Worm (Caenorhabditis elegans) whole organism, young adult: Measurements from ENCODE around the gene gtap-2.
A peak's percentile ranks its signal among the peaks of the same experiment; 100 is the strongest.

Source experiments
- B0336.3 ChIP-seq: fragments of 200-800 bp; sonication (Bioruptor generic); IDR thresholded peaks from 2 replicates; pipeline ENCODE4 v1.3.6; 2022; ENCODE audit warnings: missing genetic modification characterization, missing compliant biosample characterization
- C17E4.6 ChIP-seq: fragments of 200-800 bp; sonication (Bioruptor generic); IDR thresholded peaks from 2 replicates; pipeline ENCODE4 v1.3.6; 2022; ENCODE audit warnings: missing genetic modification reagents, missing genetic modification characterization, missing compliant biosample characterization
- D2030.7 ChIP-seq: fragments of 200-800 bp; sonication (Bioruptor generic); IDR thresholded peaks from 2 replicates; pipeline ENCODE4 v1.3.6; 2022; ENCODE audit warnings: missing genetic modification reagents, missing genetic modification characterization, missing compliant biosample characterization
- F23B12.7 ChIP-seq: sonication (generic microtip); optimal IDR thresholded peaks from 2 replicates; lab custom pipeline; 2017; ENCODE audit warnings: missing genetic modification characterization, mild to moderate bottlenecking, missing compliant biosample characterization, antibody characterized with exemption, moderate library complexity; ENCODE audit not compliant: insufficient read depth
- F49E8.2 ChIP-seq: sonication (generic microtip); optimal IDR thresholded peaks from 3 replicates; lab custom pipeline; 2017; ENCODE audit warnings: missing genetic modification characterization, mild to moderate bottlenecking, missing compliant biosample characterization, antibody characterized with exemption, moderate library complexity; ENCODE audit not compliant: insufficient read depth
- F55B11.4 ChIP-seq: sonication (generic microtip); optimal IDR thresholded peaks from 2 replicates; lab custom pipeline; 2016; ENCODE audit warnings: missing compliant biosample characterization, missing genetic modification characterization, borderline replicate concordance; ENCODE audit not compliant: insufficient read depth
- K12H6.12 ChIP-seq: fragments of 200-800 bp; sonication (Bioruptor generic); optimal IDR thresholded peaks from 2 replicates; lab custom pipeline; 2018; ENCODE audit warnings: mild to moderate bottlenecking, missing genetic modification characterization, missing compliant biosample characterization
- T26A5.8 ChIP-seq: sonication (generic microtip); optimal IDR thresholded peaks from 2 replicates; lab custom pipeline; 2016; ENCODE audit warnings: missing genetic modification characterization, missing compliant biosample characterization
- Y67H2A.10 ChIP-seq: fragments of 200-800 bp; sonication (Bioruptor generic); conservative IDR thresholded peaks from 2 replicates; pipeline ENCODE4 v1.3.6; 2022; ENCODE audit warnings: missing genetic modification reagents, missing genetic modification characterization, missing compliant biosample characterization
- athp-1 ChIP-seq: sonication (generic microtip); optimal IDR thresholded peaks from 2 replicates; lab custom pipeline; 2017; ENCODE audit warnings: mild to moderate bottlenecking, missing genetic modification characterization, missing compliant biosample characterization
- attf-6 ChIP-seq: fragments of 200-800 bp; sonication (Bioruptor generic); IDR thresholded peaks from 2 replicates; pipeline ENCODE4 v1.3.6; 2022; ENCODE audit warnings: missing genetic modification reagents, missing genetic modification characterization, missing compliant biosample characterization
- bed-1 ChIP-seq: fragments of 200-800 bp; sonication (Bioruptor generic); IDR thresholded peaks from 2 replicates; pipeline ENCODE4 v1.3.6; 2022; ENCODE audit warnings: missing genetic modification reagents, missing genetic modification characterization, missing compliant biosample characterization
- ccch-3 ChIP-seq: fragments of 200-800 bp; sonication (Bioruptor generic); optimal IDR thresholded peaks from 2 replicates; lab custom pipeline; 2018; ENCODE audit warnings: mild to moderate bottlenecking, missing genetic modification characterization, missing compliant biosample characterization
- ceh-79 ChIP-seq: sonication (generic microtip); optimal IDR thresholded peaks from 2 replicates; lab custom pipeline; 2017; ENCODE audit warnings: mild to moderate bottlenecking, missing genetic modification characterization, missing compliant biosample characterization
- chd-7 ChIP-seq: sonication (generic microtip); optimal IDR thresholded peaks from 2 replicates; lab custom pipeline; 2016; ENCODE audit warnings: mild to moderate bottlenecking, missing genetic modification characterization, moderate library complexity, missing compliant biosample characterization
- die-1 ChIP-seq: sonication (generic microtip); optimal IDR thresholded peaks from 2 replicates; lab custom pipeline; 2016; ENCODE audit warnings: missing genotype, mild to moderate bottlenecking, missing genetic modification characterization, missing compliant biosample characterization
- dpff-1 ChIP-seq: sonication (generic microtip); optimal IDR thresholded peaks from 2 replicates; lab custom pipeline; 2017; ENCODE audit warnings: mild to moderate bottlenecking, missing genetic modification characterization, missing compliant biosample characterization
- egl-44 ChIP-seq: fragments of 200-800 bp; sonication (Bioruptor generic); IDR thresholded peaks from 2 replicates; pipeline ENCODE4 v1.3.6; 2022; ENCODE audit warnings: missing genetic modification reagents, missing genetic modification characterization, missing compliant biosample characterization
- ekl-4 ChIP-seq: fragments of 200-800 bp; sonication (Bioruptor generic); IDR thresholded peaks from 2 replicates; pipeline ENCODE4 v1.3.6; 2022; ENCODE audit warnings: missing genetic modification reagents, missing genetic modification characterization, missing compliant biosample characterization
- ets-4 ChIP-seq: fragments of 200-800 bp; sonication (Bioruptor generic); optimal IDR thresholded peaks from 2 replicates; lab custom pipeline; 2018; ENCODE audit warnings: mild to moderate bottlenecking, missing genetic modification characterization, missing compliant biosample characterization
- hlh-12 ChIP-seq: sonication (generic microtip); optimal IDR thresholded peaks from 2 replicates; lab custom pipeline; 2016; ENCODE audit warnings: missing genetic modification characterization, missing compliant biosample characterization
- hmg-1.2 ChIP-seq: fragments of 200-800 bp; sonication (Bioruptor generic); IDR thresholded peaks from 2 replicates; pipeline ENCODE4 v1.3.6; 2022; ENCODE audit warnings: missing genetic modification reagents, missing genetic modification characterization, missing compliant biosample characterization
- hrde-1 ChIP-seq: sonication (generic microtip); optimal IDR thresholded peaks from 2 replicates; lab custom pipeline; 2016; ENCODE audit warnings: missing genetic modification characterization, mild to moderate bottlenecking, missing compliant biosample characterization, moderate library complexity, missing genotype, missing genetic modification reagents, borderline replicate concordance
- lsl-1 ChIP-seq: fragments of 200-800 bp; sonication (Bioruptor generic); optimal IDR thresholded peaks from 2 replicates; lab custom pipeline; 2018; ENCODE audit warnings: mild to moderate bottlenecking, missing genetic modification characterization, moderate library complexity, missing compliant biosample characterization
- lsy-27 ChIP-seq: sonication (generic microtip); optimal IDR thresholded peaks from 2 replicates; lab custom pipeline; 2017; ENCODE audit warnings: missing genetic modification characterization, mild to moderate bottlenecking, missing compliant biosample characterization, antibody characterized with exemption, missing genotype, borderline replicate concordance; ENCODE audit not compliant: insufficient read depth
- madf-10 ChIP-seq: sonication (generic microtip); optimal IDR thresholded peaks from 2 replicates; lab custom pipeline; 2016; ENCODE audit warnings: mild to moderate bottlenecking, missing genetic modification characterization, missing compliant biosample characterization
- madf-3 ChIP-seq: fragments of 200-800 bp; sonication (Bioruptor generic); IDR thresholded peaks from 2 replicates; pipeline ENCODE4 v1.3.6; 2022; ENCODE audit warnings: missing genetic modification reagents, missing genetic modification characterization, missing compliant biosample characterization
- madf-6 ChIP-seq: fragments of 200-800 bp; sonication (Bioruptor generic); IDR thresholded peaks from 2 replicates; pipeline ENCODE4 v1.3.6; 2022; ENCODE audit warnings: missing genetic modification reagents, missing genetic modification characterization, missing compliant biosample characterization
- mcd-1 ChIP-seq: fragments of 200-800 bp; sonication (Bioruptor generic); IDR thresholded peaks from 2 replicates; pipeline ENCODE4 v1.3.6; 2022; ENCODE audit warnings: missing genetic modification reagents, missing genetic modification characterization, missing compliant biosample characterization
- mxl-1 ChIP-seq: sonication (generic microtip); optimal IDR thresholded peaks from 2 replicates; lab custom pipeline; 2016; ENCODE audit warnings: missing genetic modification characterization, missing compliant biosample characterization
- nfya-1 ChIP-seq: sonication (generic microtip); optimal IDR thresholded peaks from 2 replicates; lab custom pipeline; 2017; ENCODE audit warnings: antibody characterized with exemption, missing compliant biosample characterization, missing genetic modification characterization, borderline replicate concordance; ENCODE audit not compliant: insufficient read depth
- nfyb-1 ChIP-seq: fragments of 200-800 bp; sonication (Bioruptor generic); IDR thresholded peaks from 2 replicates; pipeline ENCODE4 v1.3.6; 2022; ENCODE audit warnings: missing genetic modification reagents, missing genetic modification characterization, missing compliant biosample characterization
- nhr-179 ChIP-seq: sonication (generic microtip); optimal IDR thresholded peaks from 2 replicates; lab custom pipeline; 2016; ENCODE audit warnings: mild to moderate bottlenecking, missing genetic modification characterization, missing compliant biosample characterization
- nhr-80 ChIP-seq: sonication (generic microtip); optimal IDR thresholded peaks from 2 replicates; lab custom pipeline; 2016; ENCODE audit warnings: missing genetic modification characterization, missing compliant biosample characterization
- pha-4 ChIP-seq: fragments of 150-350 bp; sonication (generic microtip); optimal IDR thresholded peaks from 2 replicates; lab custom pipeline; 2014; ENCODE audit warnings: missing biosample characterization, missing genetic modification reagents, missing genetic modification characterization
- rcor-1 ChIP-seq: fragments of 200-800 bp; sonication (Bioruptor generic); IDR thresholded peaks from 2 replicates; pipeline ENCODE4 v1.3.6; 2022; ENCODE audit warnings: missing genetic modification reagents, missing genetic modification characterization, missing compliant biosample characterization
- rec-8 ChIP-seq, 2 experiments: sonication (generic microtip); optimal IDR thresholded peaks; 2 replicates each; lab custom pipeline; 2016; ENCODE audit warnings: mild to moderate bottlenecking in 2 of 2, missing genetic modification characterization in 2 of 2, missing genetic modification reagents in 2 of 2, missing genotype in 2 of 2, missing biosample characterization in 1 of 2, missing compliant biosample characterization in 1 of 2, moderate library complexity in 1 of 2
- sea-2 ChIP-seq: fragments of 200-800 bp; sonication (Bioruptor generic); IDR thresholded peaks from 2 replicates; pipeline ENCODE4 v1.3.6; 2022; ENCODE audit warnings: missing genetic modification characterization, missing compliant biosample characterization
- snpc-1.1 ChIP-seq: sonication (generic microtip); optimal IDR thresholded peaks from 2 replicates; lab custom pipeline; 2017; ENCODE audit warnings: missing genetic modification characterization, mild to moderate bottlenecking, missing compliant biosample characterization, antibody characterized with exemption, moderate library complexity, missing genotype, missing genetic modification reagents; ENCODE audit not compliant: insufficient read depth
- snpc-3.4 ChIP-seq: sonication (generic microtip); optimal IDR thresholded peaks from 2 replicates; lab custom pipeline; 2017; ENCODE audit warnings: missing genetic modification characterization, mild to moderate bottlenecking, missing compliant biosample characterization, antibody characterized with exemption, moderate library complexity, missing genotype, missing genetic modification reagents
- snpc-4 ChIP-seq, 5 experiments: fragments of 150-350 bp in 1 of 5; sonication (generic microtip) in 4 of 5; optimal IDR thresholded peaks; 2 replicates each; lab custom pipeline; 2014 to 2018; ENCODE audit warnings: missing genetic modification characterization in 5 of 5, missing biosample characterization in 3 of 5, antibody characterized with exemption in 2 of 5, mild to moderate bottlenecking in 2 of 5, missing compliant biosample characterization in 2 of 5, missing genotype in 2 of 5, moderate library complexity in 2 of 5, missing genetic modification reagents in 1 of 5
- sptf-2 ChIP-seq: fragments of 200-800 bp; sonication (Bioruptor generic); optimal IDR thresholded peaks from 2 replicates; lab custom pipeline; 2018; ENCODE audit warnings: mild to moderate bottlenecking, missing genetic modification characterization, missing compliant biosample characterization
- xnd-1 ChIP-seq: sonication (generic microtip); optimal IDR thresholded peaks from 2 replicates; lab custom pipeline; 2016; ENCODE audit warnings: missing genotype, missing genetic modification reagents, missing genetic modification characterization, missing compliant biosample characterization
- zfh-2 ChIP-seq: fragments of 200-800 bp; sonication (Bioruptor generic); conservative IDR thresholded peaks from 2 replicates; pipeline ENCODE4 v1.3.6; 2022; ENCODE audit warnings: missing genetic modification reagents, missing genetic modification characterization, missing compliant biosample characterization
- ztf-3 ChIP-seq: fragments of 200-800 bp; sonication (Bioruptor generic); optimal IDR thresholded peaks from 2 replicates; lab custom pipeline; 2018; ENCODE audit warnings: mild to moderate bottlenecking, missing genetic modification characterization, missing compliant biosample characterization

gtap-2 gene

ce11 chrIII:9793592-9794417 is 14.5 kb upstream of the gtap-2 start, which contains the start of the genes R10E11.9 and mcm-6:
Gene R10E11.9, minus strand, starts transcription at chrIII:9793642.
Gene mcm-6, plus strand, starts transcription at chrIII:9794367.
- TF ChIP-seq madf-10 (tag; lab: Kevin White, UChicago) (no peak), egl-44 (GFP tag; lab: Robert Waterston, UW) (no peak), F23B12.7 (tag; lab: Kevin White, UChicago) (no peak), rec-8 (tag; optimal IDR thresholded peaks at IDR 0.05; lab: Kevin White, UChicago) (no peak), ets-4 (GFP tag; lab: Kevin White, UChicago) (no peak), mxl-1 (tag; lab: Kevin White, UChicago) (no peak), madf-3 (no peak), xnd-1 (tag; lab: Kevin White, UChicago) (peak; percentile 81), die-1 (tag; lab: Kevin White, UChicago) (no peak), nfyb-1 (no peak), F55B11.4 (tag; lab: Kevin White, UChicago) (no peak), ceh-79 (tag; lab: Kevin White, UChicago) (no peak), B0336.3 (GFP tag; lab: Robert Waterston, UW) (0 out of 2 replicates have a peak, but pooled peaks have one; percentile 15), mcd-1 (GFP tag; lab: Robert Waterston, UW) (peak; percentile 13; the same call in 1 of the 2 replicates), snpc-3.4 (tag; lab: Kevin White, UChicago) (peak; percentile 66), attf-6 (no peak), chd-7 (tag; lab: Kevin White, UChicago) (no peak), bed-1 (GFP tag; lab: Robert Waterston, UW) (no peak), nfya-1 (tag; lab: Kevin White, UChicago) (no peak), hmg-1.2 (peak; percentile 96), D2030.7 (GFP tag; lab: Robert Waterston, UW) (peak; percentile 55), nhr-179 (no peak), K12H6.12 (tag; lab: Kevin White, UChicago) (no peak), F49E8.2 (tag; lab: Kevin White, UChicago) (no peak), ekl-4 (GFP tag; lab: Robert Waterston, UW) (no peak), nhr-80 (no peak), lsl-1 (GFP tag; lab: Kevin White, UChicago) (peak; percentile 92), zfh-2 (GFP tag; lab: Robert Waterston, UW) (no peak), athp-1 (no peak), ztf-3 (no peak), sea-2 (no peak), hlh-12 (tag; lab: Kevin White, UChicago) (no peak), snpc-1.1 (tag; lab: Kevin White, UChicago) (no peak), pha-4 (tag; lab: Kevin White, UChicago) (no peak), dpff-1 (tag; lab: Kevin White, UChicago) (no peak), madf-6 (GFP tag; lab: Robert Waterston, UW) (peak; percentile 94), lsy-27 (tag; lab: Kevin White, UChicago) (no peak), hrde-1 (tag; lab: Kevin White, UChicago) (no peak), Y67H2A.10 (no peak), sptf-2 (GFP tag; lab: Kevin White, UChicago) (no peak), ccch-3 (GFP tag; lab: Kevin White, UChicago) (no peak), C17E4.6 (GFP tag; lab: Robert Waterston, UW) (no peak), T26A5.8 (no peak), rcor-1 (GFP tag; lab: Robert Waterston, UW) (0 out of 2 replicates have a peak, but pooled peaks have one; percentile 19), snpc-4 (GFP tag; optimal IDR thresholded peaks at IDR 0.05; lab: Kevin White, UChicago) (no peak), snpc-4 (tag; optimal IDR thresholded peaks at IDR 0.05; lab: Kevin White, UChicago) (peak in 1 of 4 experiments; percentile 4)
